Fruit fly (Drosophila melanogaster) whole organism, adult: ENCODE measurements around the gene CycG.

Experiments used
- CG11617 ChIP-seq: fragments of 200-800 bp; sonication (Bioruptor generic); optimal IDR thresholded peaks from 2 replicates; lab custom pipeline; 2017; ENCODE audit warnings: mild to moderate bottlenecking, missing biosample characterization, missing genetic modification reagents, missing genetic modification characterization
- CG12768 ChIP-seq: fragments of 200-800 bp; sonication (Bioruptor generic); optimal IDR thresholded peaks from 2 replicates; lab custom pipeline; 2017; ENCODE audit warnings: missing biosample characterization, missing genetic modification characterization, mild to moderate bottlenecking, moderate library complexity, missing genetic modification reagents
- CG14711 ChIP-seq: fragments of 200-800 bp; sonication (Bioruptor generic); optimal IDR thresholded peaks from 2 replicates; lab custom pipeline; 2018; ENCODE audit warnings: missing biosample characterization, mild to moderate bottlenecking, missing genetic modification characterization, moderate library complexity
- CG1620 ChIP-seq: fragments of 200-800 bp; sonication (Bioruptor generic); optimal IDR thresholded peaks from 2 replicates; lab custom pipeline; 2016; ENCODE audit warnings: missing biosample characterization, missing genetic modification characterization
- CG33017 ChIP-seq: fragments of 200-800 bp; sonication (Bioruptor generic); optimal IDR thresholded peaks from 2 replicates; lab custom pipeline; 2018; ENCODE audit warnings: missing biosample characterization, mild to moderate bottlenecking, missing genetic modification characterization, moderate library complexity
- CG5204 ChIP-seq: fragments of 200-800 bp; sonication (Bioruptor generic); optimal IDR thresholded peaks from 2 replicates; lab custom pipeline; 2016; ENCODE audit warnings: missing biosample characterization, missing genetic modification characterization
- CG7045 ChIP-seq: fragments of 200-800 bp; sonication (Bioruptor generic); optimal IDR thresholded peaks from 2 replicates; lab custom pipeline; 2017; ENCODE audit warnings: missing biosample characterization, mild to moderate bottlenecking, missing genetic modification characterization
- CG7101 ChIP-seq: fragments of 200-800 bp; sonication (Bioruptor generic); optimal IDR thresholded peaks from 2 replicates; lab custom pipeline; 2018; ENCODE audit warnings: missing biosample characterization, mild to moderate bottlenecking, missing genetic modification characterization, moderate library complexity
- Clk ChIP-seq: fragments of 200-800 bp; sonication (Bioruptor generic); optimal IDR thresholded peaks from 2 replicates; lab custom pipeline; 2017; ENCODE audit warnings: missing biosample characterization, missing genetic modification characterization
- Crg-1 ChIP-seq: fragments of 200-800 bp; sonication (Bioruptor generic); optimal IDR thresholded peaks from 2 replicates; lab custom pipeline; 2016; ENCODE audit warnings: missing biosample characterization, missing genetic modification characterization
- Hr96 ChIP-seq: fragments of 200-800 bp; sonication (Bioruptor generic); optimal IDR thresholded peaks from 2 replicates; lab custom pipeline; 2016; ENCODE audit warnings: missing biosample characterization, missing genetic modification characterization
- Mnt ChIP-seq: fragments of 200-800 bp; sonication (Bioruptor generic); optimal IDR thresholded peaks from 2 replicates; lab custom pipeline; 2016; ENCODE audit warnings: missing biosample characterization, mild to moderate bottlenecking, missing genetic modification characterization
- bab1 ChIP-seq: fragments of 200-800 bp; sonication (Bioruptor generic); optimal IDR thresholded peaks from 3 replicates; lab custom pipeline; 2019; ENCODE audit warnings: missing biosample characterization, mild to moderate bottlenecking, missing genetic modification characterization, moderate library complexity
- cic ChIP-seq: fragments of 200-800 bp; sonication (Bioruptor generic); optimal IDR thresholded peaks from 2 replicates; lab custom pipeline; 2017; ENCODE audit warnings: missing biosample characterization, mild to moderate bottlenecking, missing genetic modification characterization, moderate library complexity
- cnc ChIP-seq, 2 experiments: fragments of >200 bp; optimal IDR thresholded peaks; 2 replicates each; lab custom pipeline; 2017
- kay ChIP-seq: fragments of 200-800 bp; sonication (Bioruptor generic); peaks from one replicate; lab custom pipeline; 2016; ENCODE audit warnings: missing biosample characterization, missing genetic modification characterization, borderline replicate concordance
- ovo ChIP-seq: fragments of 200-800 bp; sonication (Bioruptor generic); optimal IDR thresholded peaks from 2 replicates; lab custom pipeline; 2016; ENCODE audit warnings: missing biosample characterization, missing genetic modification characterization
- pad ChIP-seq: fragments of 200-800 bp; sonication (Bioruptor generic); optimal IDR thresholded peaks from 3 replicates; lab custom pipeline; 2017; ENCODE audit warnings: missing biosample characterization, missing genetic modification characterization, mild to moderate bottlenecking, moderate library complexity, missing genetic modification reagents
- tj ChIP-seq: fragments of 200-800 bp; sonication (Bioruptor generic); optimal IDR thresholded peaks from 3 replicates; lab custom pipeline; 2017; ENCODE audit warnings: missing biosample characterization, mild to moderate bottlenecking, missing genetic modification characterization, moderate library complexity
- toe ChIP-seq: fragments of 200-800 bp; sonication (Bioruptor generic); optimal IDR thresholded peaks from 2 replicates; lab custom pipeline; 2016; ENCODE audit warnings: missing biosample characterization, missing genetic modification characterization

Gene CycG

dm6 chr3R:31599538-31600313 lies 12.7 kb downstream of the CycG start:
- TF ChIP-seq kay (GFP tag; lab: Kevin White, UChicago) (peak; percentile 53), Clk (GFP tag; lab: Kevin White, UChicago) (no peak), cic (peak; percentile 75), pad (GFP tag; lab: Kevin White, UChicago) (no peak), CG12768 (peak; percentile 18), CG7045 (GFP tag; lab: Kevin White, UChicago) (peak; percentile 22), CG7101 (tag; lab: Kevin White, UChicago) (no peak), bab1 (GFP tag; lab: Kevin White, UChicago) (no peak), Mnt (no peak), Hr96 (GFP tag; lab: Kevin White, UChicago) (no peak)

- TF ChIP-seq CG1620 (GFP tag; lab: Kevin White, UChicago) (no peak), kay (GFP tag; lab: Kevin White, UChicago) (peak; percentile 71)
Observed at dm6 chr3R:31597736-31598431, 14.6 kb downstream of the CycG start.

dm6 chr3R:31596071-31596883 lies 16.2 kb downstream of the CycG start, which contains the start of gene RpL6:
Gene RpL6, minus strand, starts transcription at chr3R:31596204.
- TF ChIP-seq CG14711 (tag; lab: Kevin White, UChicago) (peak; percentile 43), bab1 (GFP tag; lab: Kevin White, UChicago) (peak; percentile 47), CG33017 (tag; lab: Kevin White, UChicago) (no peak), CG5204 (no peak), kay (GFP tag; lab: Kevin White, UChicago) (peak; percentile 80), CG7101 (tag; lab: Kevin White, UChicago) (peak; percentile 23), ovo (GFP tag; lab: Kevin White, UChicago) (no peak), CG12768 (peak; percentile 12), toe (no peak), Crg-1 (GFP tag; lab: Kevin White, UChicago) (peak; percentile 11), Mnt (peak; percentile 96), cnc (optimal IDR thresholded peaks at IDR 0.05; lab: Kevin White, UChicago) (no peak), Clk (GFP tag; lab: Kevin White, UChicago) (no peak), CG7045 (GFP tag; lab: Kevin White, UChicago) (no peak), CG1620 (GFP tag; lab: Kevin White, UChicago) (no peak), cic (peak; percentile 29), Hr96 (GFP tag; lab: Kevin White, UChicago) (no peak), pad (GFP tag; lab: Kevin White, UChicago) (peak; percentile 13), tj (GFP tag; lab: Kevin White, UChicago) (peak; percentile 22), CG11617 (GFP tag; lab: Kevin White, UChicago) (peak; percentile 62)

DNA sequence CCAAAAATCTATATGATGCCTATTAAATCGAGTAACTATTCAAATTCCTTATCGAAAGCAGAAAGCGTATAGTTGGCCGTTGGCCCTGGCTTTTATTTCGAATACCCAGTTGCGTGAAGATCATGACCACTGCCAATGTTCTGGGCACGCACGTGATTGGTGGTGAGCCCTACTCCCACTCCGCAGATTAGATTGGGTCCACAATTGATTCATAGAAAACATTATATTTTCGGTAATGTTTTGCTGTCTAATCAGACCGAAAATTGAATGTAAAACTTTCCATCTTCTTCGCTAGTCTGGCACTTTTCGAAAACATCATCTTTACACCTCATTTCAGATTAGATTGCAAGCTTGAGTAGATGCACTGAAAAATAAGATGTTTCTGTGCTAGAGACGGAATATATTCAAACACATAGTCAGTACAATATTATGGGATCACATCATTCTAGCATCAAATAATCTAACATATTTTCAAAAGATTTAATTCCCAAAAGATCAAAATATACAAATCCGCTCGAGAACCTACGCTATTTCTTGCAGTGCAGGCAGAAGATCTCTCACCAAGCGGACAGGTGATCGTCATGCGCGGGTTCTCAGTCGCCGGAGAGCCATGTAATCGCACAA lies 20.1 kb downstream of the CycG start, which contains the start of gene CG1774:
TSS of gene CG1774 (plus strand) at position 548 of the 624 bp plus-strand sequence.
- TF ChIP-seq Crg-1 (GFP tag; lab: Kevin White, UChicago) (peak; percentile 77), CG12768 (peak; percentile 97), pad (GFP tag; lab: Kevin White, UChicago) (peak; percentile 74), cic (peak; percentile 93), Clk (GFP tag; lab: Kevin White, UChicago) (peak; percentile 85), kay (GFP tag; lab: Kevin White, UChicago) (peak; percentile 97), Hr96 (GFP tag; lab: Kevin White, UChicago) (peak; percentile 96), CG14711 (tag; lab: Kevin White, UChicago) (peak; percentile 90), ovo (GFP tag; lab: Kevin White, UChicago) (peak; percentile 46), cnc (optimal IDR thresholded peaks at IDR 0.05; lab: Kevin White, UChicago) (no peak), CG11617 (GFP tag; lab: Kevin White, UChicago) (peak; percentile 97), CG5204 (no peak), CG33017 (tag; lab: Kevin White, UChicago) (peak; percentile 97), Mnt (peak; percentile 91), CG7101 (tag; lab: Kevin White, UChicago) (peak; percentile 96), CG1620 (GFP tag; lab: Kevin White, UChicago) (peak; percentile 78), toe (no peak), tj (GFP tag; lab: Kevin White, UChicago) (peak; percentile 86), bab1 (GFP tag; lab: Kevin White, UChicago) (peak; percentile 94), CG7045 (GFP tag; lab: Kevin White, UChicago) (peak; percentile 91)

- TF ChIP-seq CG5204 (no peak), kay (GFP tag; lab: Kevin White, UChicago) (peak; percentile 78), ovo (GFP tag; lab: Kevin White, UChicago) (no peak)
Observed at dm6 chr3R:31590281-31590680, 22.2 kb downstream of the CycG start, which contains the start of gene CG1638. Gene CG1638, plus strand, starts transcription at chr3R:31590581.
